Worm (Caenorhabditis elegans): ENCODE data around the gene Y69A2AR.46.

Y69A2AR.46 gene

ce11 chrIV:2561358-2561757, at the start of gene Y69A2AR.46:
Gene Y69A2AR.46 (plus strand): TSS chrIV:2561658.
- TF ChIP-seq blmp-1 (tag; optimal IDR thresholded peaks at IDR 0.05; ENCODE audit: insufficient read depth), result no peak
- no peak for TF ChIP-seq Y55F3AM.14 (GFP tag; optimal IDR thresholded peaks at IDR 0.05)
- no peak for TF ChIP-seq crh-2 (tag; optimal IDR thresholded peaks at IDR 0.05)
- no peak for TF ChIP-seq ama-1 (optimal IDR thresholded peaks at IDR 0.05)
- TF ChIP-seq mbf-1 (tag; optimal IDR thresholded peaks at IDR 0.05), result no peak
- no peak for TF ChIP-seq nhr-23 (tag; optimal IDR thresholded peaks at IDR 0.05)
- TF ChIP-seq nhr-77 (tag; optimal IDR thresholded peaks at IDR 0.05), result no peak
- no peak for TF ChIP-seq mab-5 (tag; optimal IDR thresholded peaks at IDR 0.05)
- TF ChIP-seq sem-4 (tag; optimal IDR thresholded peaks at IDR 0.05), result no peak
- no peak for TF ChIP-seq ZK546.5 (tag; optimal IDR thresholded peaks at IDR 0.05)
- no peak for TF ChIP-seq dmd-4 (tag; optimal IDR thresholded peaks at IDR 0.05)
- TF ChIP-seq unc-62 (GFP tag; optimal IDR thresholded peaks at IDR 0.05), result no peak
- no peak for TF ChIP-seq nhr-25 (tag; optimal IDR thresholded peaks at IDR 0.05)
- TF ChIP-seq sma-3 (GFP tag; optimal IDR thresholded peaks at IDR 0.05), result no peak
- no peak for TF ChIP-seq lin-13 (GFP tag; optimal IDR thresholded peaks at IDR 0.05)
- TF ChIP-seq elt-1 (tag; optimal IDR thresholded peaks at IDR 0.05), result no peak
- TF ChIP-seq C34F6.9 (tag; optimal IDR thresholded peaks at IDR 0.05), result no peak
- TF ChIP-seq R02D3.7 (tag; optimal IDR thresholded peaks at IDR 0.05), result no peak
- TF ChIP-seq snpc-4 (tag; optimal IDR thresholded peaks at IDR 0.05), result no peak

- TF ChIP-seq ama-1 (optimal IDR thresholded peaks at IDR 0.05) (no peak), dmd-4 (tag; optimal IDR thresholded peaks at IDR 0.05) (no peak), nhr-129 (tag; optimal IDR thresholded peaks at IDR 0.05) (no peak), elt-3 (tag; optimal IDR thresholded peaks at IDR 0.05) (no peak)
These were observed 34.6 kb upstream of the Y69A2AR.46 start for ce11 chrIV:2526836-2527235.

- TF ChIP-seq nhr-21 (tag; optimal IDR thresholded peaks at IDR 0.05) (no peak), ceh-16 (tag; optimal IDR thresholded peaks at IDR 0.05) (no peak), nhr-237 (tag; optimal IDR thresholded peaks at IDR 0.05) (no peak), lin-39 (tag; optimal IDR thresholded peaks at IDR 0.05) (no peak), nhr-23 (tag; optimal IDR thresholded peaks at IDR 0.05) (no peak), blmp-1 (tag; optimal IDR thresholded peaks at IDR 0.05; ENCODE audit: insufficient read depth) (no peak), nhr-6 (tag; optimal IDR thresholded peaks at IDR 0.05) (no peak), nhr-10 (tag; optimal IDR thresholded peaks at IDR 0.05) (no peak), unc-62 (GFP tag; optimal IDR thresholded peaks at IDR 0.05) (no peak), ceh-82 (tag; optimal IDR thresholded peaks at IDR 0.05) (no peak)
These were observed 32.2 kb upstream of the Y69A2AR.46 start for ce11 chrIV:2529281-2529680.

- TF ChIP-seq egl-27 (tag; optimal IDR thresholded peaks at IDR 0.05) (no peak), nhr-237 (tag; optimal IDR thresholded peaks at IDR 0.05) (no peak), unc-39 (tag; optimal IDR thresholded peaks at IDR 0.05) (no peak), ztf-1 (GFP tag; conservative IDR thresholded peaks at IDR 0.05) (no peak), zag-1 (tag; optimal IDR thresholded peaks at IDR 0.05) (no peak), dmd-4 (tag; optimal IDR thresholded peaks at IDR 0.05) (no peak), unc-62 (GFP tag; optimal IDR thresholded peaks at IDR 0.05) (no peak), crh-2 (tag; optimal IDR thresholded peaks at IDR 0.05) (no peak), elt-3 (tag; optimal IDR thresholded peaks at IDR 0.05) (no peak), ZK546.5 (tag; optimal IDR thresholded peaks at IDR 0.05) (no peak), Y55F3AM.14 (GFP tag; optimal IDR thresholded peaks at IDR 0.05) (no peak), peb-1 (tag; optimal IDR thresholded peaks at IDR 0.05) (no peak), alr-1 (tag; optimal IDR thresholded peaks at IDR 0.05) (no peak), ceh-16 (tag; optimal IDR thresholded peaks at IDR 0.05) (no peak)
These were observed 31.2 kb upstream of the Y69A2AR.46 start for ce11 chrIV:2530285-2530684.

- TF ChIP-seq ceh-16 (tag; optimal IDR thresholded peaks at IDR 0.05), result no peak
These were observed 23.7 kb upstream of the Y69A2AR.46 start for ce11 chrIV:2537741-2538140.

ce11 chrIV:2542001-2542400, 19.5 kb upstream of the Y69A2AR.46 start, which contains the start of gene sprr-3:
Gene sprr-3 (plus strand): TSS chrIV:2542301.
- TF ChIP-seq ztf-4 (tag; optimal IDR thresholded peaks at IDR 0.05) (no peak), sma-9 (GFP tag; optimal IDR thresholded peaks at IDR 0.05) (no peak), sma-9 (tag; optimal IDR thresholded peaks at IDR 0.05) (no peak), ceh-16 (tag; optimal IDR thresholded peaks at IDR 0.05) (no peak), mdl-1 (tag; optimal IDR thresholded peaks at IDR 0.05) (no peak), lin-39 (tag; optimal IDR thresholded peaks at IDR 0.05) (no peak), ceh-82 (tag; optimal IDR thresholded peaks at IDR 0.05) (no peak), ama-1 (optimal IDR thresholded peaks at IDR 0.05) (no peak), sem-4 (tag; optimal IDR thresholded peaks at IDR 0.05) (no peak), zag-1 (tag; optimal IDR thresholded peaks at IDR 0.05) (no peak), unc-39 (tag; optimal IDR thresholded peaks at IDR 0.05) (no peak), ZK546.5 (tag; optimal IDR thresholded peaks at IDR 0.05) (no peak), R02D3.7 (tag; optimal IDR thresholded peaks at IDR 0.05) (no peak), alr-1 (tag; optimal IDR thresholded peaks at IDR 0.05) (no peak)

Data from whole organism, L2 larva.